Fruit fly (Drosophila melanogaster) whole organism, prepupa: ENCODE results near the gene CG5882.

Experiments used
- CG34406 ChIP-seq: fragments of 200-800 bp; sonication (Bioruptor generic); optimal IDR thresholded peaks from 3 replicates; lab custom pipeline; 2016; ENCODE audit warnings: missing biosample characterization, missing genetic modification characterization
- CG3919 ChIP-seq: fragments of 200-800 bp; sonication (Bioruptor generic); optimal IDR thresholded peaks from 3 replicates; lab custom pipeline; 2016; ENCODE audit warnings: missing biosample characterization, missing genetic modification characterization
- CG8632 ChIP-seq: fragments of 200-800 bp; sonication (Bioruptor generic); optimal IDR thresholded peaks from 3 replicates; lab custom pipeline; 2016; ENCODE audit warnings: missing biosample characterization, missing genetic modification characterization
- pdm3 ChIP-seq: fragments of 200-800 bp; sonication (Bioruptor generic); optimal IDR thresholded peaks from 3 replicates; lab custom pipeline; 2016; ENCODE audit warnings: missing biosample characterization, missing genetic modification characterization

DNA sequence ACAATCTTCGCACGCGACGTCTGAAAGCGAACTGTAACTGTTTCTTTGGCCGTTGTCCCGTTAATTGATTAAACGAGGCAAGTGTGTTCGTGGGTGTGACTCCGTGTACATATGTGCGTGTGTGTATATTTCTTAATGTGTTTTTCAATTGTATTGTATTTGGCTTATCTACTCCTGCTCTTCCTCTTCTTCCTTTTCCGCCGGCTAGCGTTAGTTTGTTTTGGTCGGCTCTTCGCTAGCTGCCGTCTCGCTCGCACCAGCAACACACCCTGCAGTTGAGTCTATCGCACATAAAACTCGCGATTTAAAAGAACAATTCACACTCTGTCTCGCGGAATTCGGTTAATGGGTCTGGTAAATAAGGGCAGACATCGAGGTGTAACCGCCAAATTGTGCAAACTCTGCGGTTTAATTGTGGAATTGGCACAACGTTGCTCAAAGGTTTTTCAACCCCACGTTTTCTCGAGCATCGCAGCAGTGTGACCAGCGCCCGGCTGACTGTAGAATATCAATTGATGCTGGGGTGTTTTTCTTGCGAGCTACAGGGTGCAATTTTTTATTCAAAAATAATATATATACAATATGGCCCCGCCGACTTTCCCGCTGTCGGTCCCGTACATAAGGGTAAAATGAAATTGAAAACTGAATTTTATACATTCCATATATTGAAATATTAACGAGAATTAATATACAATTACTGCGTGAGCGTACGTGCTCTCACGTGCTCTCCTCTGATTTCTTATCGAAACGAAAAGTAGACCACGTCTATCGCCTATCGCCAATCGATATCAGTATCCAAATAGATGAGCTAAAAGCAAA lies 6.5 kb upstream of the CG5882 start, which contains the start of the genes gb and CG5815:
- TF ChIP-seq CG34406 (GFP tag; lab: Kevin White, UChicago), result peak; percentile 85
- peak; percentile 90 for TF ChIP-seq CG3919 (GFP tag; lab: Kevin White, UChicago)
- TF ChIP-seq pdm3 (GFP tag; lab: Kevin White, UChicago), result no peak
- TF ChIP-seq CG8632 (GFP tag; lab: Kevin White, UChicago), result peak; percentile 82
